Worm (Caenorhabditis elegans) whole organism, L4/young adult: ENCODE data around the gene nlp-14.

Experiments used
- W03F9.2 ChIP-seq: fragments of 150-350 bp; optimal IDR thresholded peaks from 2 replicates; lab custom pipeline; 2014; ENCODE audit warnings: missing biosample characterization, missing genetic modification characterization
- dao-5 ChIP-seq: sonication (generic microtip); optimal IDR thresholded peaks from 2 replicates; lab custom pipeline; 2016; ENCODE audit warnings: missing genotype, missing genetic modification characterization, moderate library complexity, missing compliant biosample characterization
- him-1 ChIP-seq: sonication (generic microtip); optimal IDR thresholded peaks from 2 replicates; lab custom pipeline; 2016; ENCODE audit warnings: missing genotype, missing genetic modification reagents, missing genetic modification characterization, missing compliant biosample characterization

The nlp-14 gene

ce11 chrX:8933508-8933907 is 14.3 kb upstream of the nlp-14 start:
- no peak for TF ChIP-seq W03F9.2 (tag; lab: Kevin White, UChicago)
- TF ChIP-seq dao-5: no peak
- TF ChIP-seq him-1 (tag; lab: Kevin White, UChicago): no peak

ce11 chrX:8932387-8932786 is 13.2 kb upstream of the nlp-14 start:
- no peak for TF ChIP-seq W03F9.2 (tag; lab: Kevin White, UChicago)
- TF ChIP-seq him-1 (tag; lab: Kevin White, UChicago): no peak
- no peak for TF ChIP-seq dao-5

- TF ChIP-seq W03F9.2 (tag; lab: Kevin White, UChicago): no peak
- TF ChIP-seq dao-5: no peak
- no peak for TF ChIP-seq him-1 (tag; lab: Kevin White, UChicago)
These were observed 12.4 kb upstream of the nlp-14 start for ce11 chrX:8931647-8932046.

ce11 chrX:8930879-8931278 is 11.7 kb upstream of the nlp-14 start, which contains the start of gene acs-22:
TSS of gene acs-22 (plus strand) at chrX:8931179.
- no peak for TF ChIP-seq W03F9.2 (tag; lab: Kevin White, UChicago)
- no peak for TF ChIP-seq dao-5
- no peak for TF ChIP-seq him-1 (tag; lab: Kevin White, UChicago)

ce11 chrX:8929688-8930087 is 10.5 kb upstream of the nlp-14 start:
- TF ChIP-seq W03F9.2 (tag; lab: Kevin White, UChicago): no peak
- TF ChIP-seq dao-5: no peak
- TF ChIP-seq him-1 (tag; lab: Kevin White, UChicago): no peak

ce11 chrX:8926865-8927264 is 7.6 kb upstream of the nlp-14 start:
- no peak for TF ChIP-seq him-1 (tag; lab: Kevin White, UChicago)
- no peak for TF ChIP-seq W03F9.2 (tag; lab: Kevin White, UChicago)
- no peak for TF ChIP-seq dao-5

- TF ChIP-seq W03F9.2 (tag; lab: Kevin White, UChicago): no peak
- TF ChIP-seq him-1 (tag; lab: Kevin White, UChicago): no peak
- TF ChIP-seq dao-5: no peak
These were observed 7.1 kb upstream of the nlp-14 start for ce11 chrX:8926341-8926740.

ce11 chrX:8925443-8925842 is 6.2 kb upstream of the nlp-14 start:
- TF ChIP-seq W03F9.2 (tag; lab: Kevin White, UChicago) (no peak), dao-5 (no peak), him-1 (tag; lab: Kevin White, UChicago) (no peak)

- no peak for TF ChIP-seq him-1 (tag; lab: Kevin White, UChicago)
- TF ChIP-seq dao-5: no peak
These were observed 2.0 kb upstream of the nlp-14 start for ce11 chrX:8921221-8921620.

ce11 chrX:8918792-8919191 is 431 bp downstream of the nlp-14 start:
- no peak for TF ChIP-seq W03F9.2 (tag; lab: Kevin White, UChicago)
- no peak for TF ChIP-seq dao-5
- TF ChIP-seq him-1 (tag; lab: Kevin White, UChicago): no peak

- TF ChIP-seq him-1 (tag; lab: Kevin White, UChicago): no peak
- TF ChIP-seq W03F9.2 (tag; lab: Kevin White, UChicago): no peak
- no peak for TF ChIP-seq dao-5
These were observed 1.5 kb downstream of the nlp-14 start for ce11 chrX:8917730-8918129.

- TF ChIP-seq him-1 (tag; lab: Kevin White, UChicago): no peak
These were observed 8.1 kb downstream of the nlp-14 start, which contains the start of gene cyn-8 for ce11 chrX:8911077-8911476. TSS of gene cyn-8 (plus strand) at chrX:8911293.

ce11 chrX:8905089-8905488 is 14.1 kb downstream of the nlp-14 start, which contains the start of gene ensh-1:
TSS of gene ensh-1 (plus strand) at chrX:8905389.
- no peak for TF ChIP-seq W03F9.2 (tag; lab: Kevin White, UChicago)
- no peak for TF ChIP-seq him-1 (tag; lab: Kevin White, UChicago)
- no peak for TF ChIP-seq dao-5

ce11 chrX:8902920-8903319 is 16.3 kb downstream of the nlp-14 start:
- TF ChIP-seq him-1 (tag; lab: Kevin White, UChicago) (no peak), W03F9.2 (tag; lab: Kevin White, UChicago) (no peak), dao-5 (no peak)

- TF ChIP-seq dao-5 (no peak), him-1 (tag; lab: Kevin White, UChicago) (no peak), W03F9.2 (tag; lab: Kevin White, UChicago) (no peak)
These were observed 26.4 kb downstream of the nlp-14 start, which contains the start of gene C13E3.1 for ce11 chrX:8892808-8893207. TSS of gene C13E3.1 (plus strand) at chrX:8893108.
